Worm (Caenorhabditis elegans) whole organism, midembryonic: ENCODE data around the gene cup-15.

Experiments used
- T22C8.4 ChIP-seq: fragments of 200-800 bp; sonication (Bioruptor generic); IDR thresholded peaks from 2 replicates; pipeline ENCODE4 v1.3.6; 2022; ENCODE audit warnings: missing genetic modification characterization, missing compliant biosample characterization
- cog-1 ChIP-seq: sonication (generic microtip); optimal IDR thresholded peaks from 2 replicates; lab custom pipeline; 2016; ENCODE audit warnings: missing genetic modification characterization, missing compliant biosample characterization
- flt-1 ChIP-seq: fragments of 200-800 bp; sonication (Bioruptor generic); IDR thresholded peaks from 2 replicates; pipeline ENCODE4 v1.3.6; 2022; ENCODE audit warnings: missing genetic modification characterization, missing compliant biosample characterization
- klf-2 ChIP-seq: fragments of 200-800 bp; sonication (Bioruptor generic); conservative IDR thresholded peaks from 2 replicates; pipeline ENCODE4 v1.3.6; 2022; ENCODE audit warnings: missing genetic modification reagents, missing genetic modification characterization, missing compliant biosample characterization
- med-1 ChIP-seq: sonication (generic microtip); optimal IDR thresholded peaks from 2 replicates; lab custom pipeline; 2017; ENCODE audit warnings: missing genetic modification characterization, mild to moderate bottlenecking, missing compliant biosample characterization, antibody characterized with exemption, missing genetic modification reagents; ENCODE audit not compliant: insufficient read depth
- ref-1 ChIP-seq: fragments of 200-800 bp; sonication (Bioruptor generic); conservative IDR thresholded peaks from 2 replicates; pipeline ENCODE4 v1.3.6; 2022; ENCODE audit warnings: missing genetic modification reagents, missing genetic modification characterization, missing compliant biosample characterization
- tab-1 ChIP-seq: fragments of 200-800 bp; sonication (Bioruptor generic); IDR thresholded peaks from 2 replicates; pipeline ENCODE4 v1.3.6; 2022; ENCODE audit warnings: missing genetic modification characterization, missing compliant biosample characterization
- ztf-23 ChIP-seq: fragments of 200-800 bp; sonication (Bioruptor generic); IDR thresholded peaks from 2 replicates; pipeline ENCODE4 v1.3.6; 2022; ENCODE audit warnings: missing genetic modification reagents, missing genetic modification characterization, missing compliant biosample characterization
- ztf-29 ChIP-seq: fragments of 200-800 bp; sonication (Bioruptor generic); IDR thresholded peaks from 2 replicates; pipeline ENCODE4 v1.3.6; 2022; ENCODE audit warnings: missing genetic modification reagents, missing genetic modification characterization, missing compliant biosample characterization

The cup-15 gene

ce11 chrII:9313335-9313734, 39.5 kb upstream of the cup-15 start:
- TF ChIP-seq ztf-23 (GFP tag; lab: Robert Waterston, UW) (no peak), ztf-29 (GFP tag; lab: Robert Waterston, UW) (no peak), ref-1 (GFP tag; lab: Robert Waterston, UW) (no peak), flt-1 (GFP tag; lab: Robert Waterston, UW) (no peak), tab-1 (GFP tag; lab: Robert Waterston, UW) (no peak), med-1 (GFP tag; lab: Kevin White, UChicago) (no peak), T22C8.4 (no peak), klf-2 (GFP tag; lab: Robert Waterston, UW) (no peak), cog-1 (tag; lab: Kevin White, UChicago) (no peak)

ce11 chrII:9314733-9315132, 38.1 kb upstream of the cup-15 start:
- TF ChIP-seq ztf-23 (GFP tag; lab: Robert Waterston, UW) (no peak), ztf-29 (GFP tag; lab: Robert Waterston, UW) (no peak), tab-1 (GFP tag; lab: Robert Waterston, UW) (no peak), flt-1 (GFP tag; lab: Robert Waterston, UW) (no peak), T22C8.4 (no peak), ref-1 (GFP tag; lab: Robert Waterston, UW) (no peak), med-1 (GFP tag; lab: Kevin White, UChicago) (no peak), cog-1 (tag; lab: Kevin White, UChicago) (no peak), klf-2 (GFP tag; lab: Robert Waterston, UW) (no peak)

ce11 chrII:9315692-9316091, 37.1 kb upstream of the cup-15 start:
- TF ChIP-seq flt-1 (GFP tag; lab: Robert Waterston, UW), result no peak
- no peak for TF ChIP-seq med-1 (GFP tag; lab: Kevin White, UChicago)
- TF ChIP-seq T22C8.4, result no peak
- TF ChIP-seq ztf-23 (GFP tag; lab: Robert Waterston, UW), result no peak
- TF ChIP-seq tab-1 (GFP tag; lab: Robert Waterston, UW), result no peak
- TF ChIP-seq cog-1 (tag; lab: Kevin White, UChicago), result no peak
- no peak for TF ChIP-seq ref-1 (GFP tag; lab: Robert Waterston, UW)
- no peak for TF ChIP-seq ztf-29 (GFP tag; lab: Robert Waterston, UW)
- TF ChIP-seq klf-2 (GFP tag; lab: Robert Waterston, UW), result no peak

ce11 chrII:9316801-9317200, 36.0 kb upstream of the cup-15 start:
- no peak for TF ChIP-seq flt-1 (GFP tag; lab: Robert Waterston, UW)

- TF ChIP-seq flt-1 (GFP tag; lab: Robert Waterston, UW) (no peak), cog-1 (tag; lab: Kevin White, UChicago) (no peak), T22C8.4 (no peak), med-1 (GFP tag; lab: Kevin White, UChicago) (no peak), tab-1 (GFP tag; lab: Robert Waterston, UW) (no peak), ztf-29 (GFP tag; lab: Robert Waterston, UW) (no peak)
Observed at ce11 chrII:9319058-9319915, 33.5 kb upstream of the cup-15 start, which contains the start of the genes csa-1 and wdfy-2. TSS of gene csa-1 (minus strand) at chrII:9319726. TSS of gene wdfy-2 (plus strand) at chrII:9319865.

ce11 chrII:9322870-9323349, 29.9 kb upstream of the cup-15 start, which contains the start of gene rab-39:
TSS of gene rab-39 (minus strand) at chrII:9322920.
- TF ChIP-seq T22C8.4 (no peak), cog-1 (tag; lab: Kevin White, UChicago) (no peak), ztf-29 (GFP tag; lab: Robert Waterston, UW) (no peak), tab-1 (GFP tag; lab: Robert Waterston, UW) (no peak), flt-1 (GFP tag; lab: Robert Waterston, UW) (no peak), ref-1 (GFP tag; lab: Robert Waterston, UW) (no peak), med-1 (GFP tag; lab: Kevin White, UChicago) (no peak), klf-2 (GFP tag; lab: Robert Waterston, UW) (no peak), ztf-23 (GFP tag; lab: Robert Waterston, UW) (no peak)

ce11 chrII:9323660-9324059, 29.1 kb upstream of the cup-15 start, which contains the start of gene egli-1:
TSS of gene egli-1 (plus strand) at chrII:9323960.
- TF ChIP-seq klf-2 (GFP tag; lab: Robert Waterston, UW), result no peak
- no peak for TF ChIP-seq cog-1 (tag; lab: Kevin White, UChicago)
- no peak for TF ChIP-seq flt-1 (GFP tag; lab: Robert Waterston, UW)
- TF ChIP-seq T22C8.4, result no peak
- no peak for TF ChIP-seq ref-1 (GFP tag; lab: Robert Waterston, UW)
- TF ChIP-seq tab-1 (GFP tag; lab: Robert Waterston, UW), result no peak
- TF ChIP-seq ztf-29 (GFP tag; lab: Robert Waterston, UW), result no peak

- TF ChIP-seq ztf-23 (GFP tag; lab: Robert Waterston, UW) (peak; percentile 65), cog-1 (tag; lab: Kevin White, UChicago) (no peak)
Observed at ce11 chrII:9324824-9325351, 27.9 kb upstream of the cup-15 start, which contains the start of gene eat-3. TSS of gene eat-3 (plus strand) at chrII:9324874.

ce11 chrII:9325555-9325954, 27.2 kb upstream of the cup-15 start:
- no peak for TF ChIP-seq cog-1 (tag; lab: Kevin White, UChicago)
- TF ChIP-seq ref-1 (GFP tag; lab: Robert Waterston, UW), result no peak
- no peak for TF ChIP-seq med-1 (GFP tag; lab: Kevin White, UChicago)
- TF ChIP-seq ztf-23 (GFP tag; lab: Robert Waterston, UW), result no peak
- TF ChIP-seq ztf-29 (GFP tag; lab: Robert Waterston, UW), result no peak
- TF ChIP-seq T22C8.4, result no peak
- no peak for TF ChIP-seq klf-2 (GFP tag; lab: Robert Waterston, UW)
- TF ChIP-seq flt-1 (GFP tag; lab: Robert Waterston, UW), result no peak
- TF ChIP-seq tab-1 (GFP tag; lab: Robert Waterston, UW), result no peak
